Fruit fly (Drosophila melanogaster): Measurements from ENCODE around the gene CG10031.

- no peak for TF ChIP-seq Dll (optimal IDR thresholded peaks at IDR 0.05)
- TF ChIP-seq psq (optimal IDR thresholded peaks at IDR 0.05) = no peak
- no peak for TF ChIP-seq pan (optimal IDR thresholded peaks at IDR 0.05)
- no peak for TF ChIP-seq usp (GFP tag; optimal IDR thresholded peaks at IDR 0.05)
- no peak for TF ChIP-seq CG8478 (optimal IDR thresholded peaks at IDR 0.05)
Measured at dm6 chr2L:3705438-3705921, 6.6 kb upstream of the CG10031 start, which contains the start of gene CG31778.
